Worm (Caenorhabditis elegans) whole organism, L1 larva: ENCODE results near the gene acr-23.
A peak's percentile ranks its signal among the peaks of the same experiment; 100 is the strongest.

Experiments
- C34B4.2 ChIP-seq: sonication (generic microtip); optimal IDR thresholded peaks from 2 replicates; lab custom pipeline; 2017; ENCODE audit warnings: mild to moderate bottlenecking, missing genetic modification characterization, missing compliant biosample characterization
- ceh-90 ChIP-seq: sonication (generic microtip); optimal IDR thresholded peaks from 2 replicates; lab custom pipeline; 2016; ENCODE audit warnings: missing genetic modification characterization, missing compliant biosample characterization
- dpl-1 ChIP-seq, 3 experiments: fragments of 150-350 bp in 2 of 3; sonication (generic microtip) in 1 of 3; optimal IDR thresholded peaks; 2 replicates each; lab custom pipeline; 2014 to 2017; ENCODE audit warnings: missing biosample characterization in 3 of 3, missing genetic modification characterization in 3 of 3, missing genetic modification reagents in 3 of 3
- efl-1 ChIP-seq, 4 experiments: fragments of 150-350 bp; optimal IDR thresholded peaks in 3 of 4; peaks in 1 of 4; 1 replicate in 1 of 4; 2 replicates in 3 of 4; lab custom pipeline; 2014; ENCODE audit warnings: missing biosample characterization in 2 of 4, missing genetic modification characterization in 2 of 4, missing genetic modification reagents in 2 of 4
- fkh-4 ChIP-seq: sonication (generic microtip); optimal IDR thresholded peaks from 2 replicates; lab custom pipeline; 2016; ENCODE audit warnings: missing compliant biosample characterization, missing genetic modification characterization, borderline replicate concordance
- lsy-2 ChIP-seq, 2 experiments: fragments of 150-350 bp; optimal IDR thresholded peaks; 2 replicates each; lab custom pipeline; 2014; ENCODE audit warnings: missing biosample characterization in 2 of 2, missing genetic modification characterization in 2 of 2
- mdl-1 ChIP-seq, 2 experiments: fragments of 150-350 bp; optimal IDR thresholded peaks; 2 replicates each; lab custom pipeline; 2014 to 2017; ENCODE audit warnings: missing biosample characterization in 2 of 2, missing genetic modification characterization in 2 of 2, inconsistent platforms in 1 of 2
- nhr-28 ChIP-seq: fragments of 150-350 bp; optimal IDR thresholded peaks from 2 replicates; lab custom pipeline; 2014; ENCODE audit warnings: missing biosample characterization, missing genetic modification characterization
- rnt-1 ChIP-seq: sonication (generic microtip); optimal IDR thresholded peaks from 2 replicates; lab custom pipeline; 2016; ENCODE audit warnings: mild to moderate bottlenecking, missing genetic modification characterization, moderate library complexity, missing compliant biosample characterization
- snpc-4 ChIP-seq: fragments of 150-350 bp; optimal IDR thresholded peaks from 2 replicates; lab custom pipeline; 2014; ENCODE audit warnings: missing biosample characterization, missing genetic modification characterization
- ztf-11 ChIP-seq, 2 experiments: sonication (generic microtip); optimal IDR thresholded peaks; 2 replicates each; lab custom pipeline; 2016 to 2017; ENCODE audit warnings: missing genetic modification characterization in 2 of 2, missing biosample characterization in 1 of 2, missing compliant biosample characterization in 1 of 2
- ztf-4 ChIP-seq: fragments of 150-350 bp; optimal IDR thresholded peaks from 2 replicates; lab custom pipeline; 2014; ENCODE audit warnings: missing biosample characterization, missing genetic modification characterization

ce11 chrV:3688733-3689132 is 29.4 kb upstream of the acr-23 start:
- TF ChIP-seq dpl-1 (GFP tag; optimal IDR thresholded peaks at IDR 0.05; lab: Kevin White, UChicago) (peak in 1 of 3 experiments; percentile 11), efl-1 (optimal IDR thresholded peaks at IDR 0.05; lab: Kevin White, UChicago) (peak; percentile 7 to 23), efl-1 (GFP tag; optimal IDR thresholded peaks at IDR 0.05 in 1 of 2; lab: Kevin White, UChicago) (peak; percentile 8 to 10), lsy-2 (tag; optimal IDR thresholded peaks at IDR 0.05; lab: Kevin White, UChicago) (peak; percentile 10 to 37), rnt-1 (tag; lab: Kevin White, UChicago) (peak; percentile 24), nhr-28 (tag; lab: Kevin White, UChicago) (no peak), ceh-90 (tag; lab: Kevin White, UChicago) (no peak), C34B4.2 (tag; lab: Kevin White, UChicago) (no peak), fkh-4 (tag; lab: Kevin White, UChicago) (no peak), ztf-11 (tag; optimal IDR thresholded peaks at IDR 0.05; lab: Kevin White, UChicago) (no peak), ztf-4 (tag; lab: Kevin White, UChicago) (no peak), snpc-4 (tag; lab: Kevin White, UChicago) (no peak), mdl-1 (tag; optimal IDR thresholded peaks at IDR 0.05; lab: Kevin White, UChicago) (peak in 1 of 2 experiments; percentile 12)
